Worm (Caenorhabditis elegans) whole organism, midembryonic: ENCODE measurements around the gene Y45F10B.59.
"Not testable (repeated sequence)": the region's sequence is repeated elsewhere in the genome, so short reads cannot be mapped to it uniquely, and the experiment has no call there.

Source experiments
- T22C8.4 ChIP-seq: fragments of 200-800 bp; sonication (Bioruptor generic); IDR thresholded peaks from 2 replicates; pipeline ENCODE4 v1.3.6; 2022; ENCODE audit warnings: missing genetic modification characterization, missing compliant biosample characterization
- cog-1 ChIP-seq: sonication (generic microtip); optimal IDR thresholded peaks from 2 replicates; lab custom pipeline; 2016; ENCODE audit warnings: missing genetic modification characterization, missing compliant biosample characterization
- flt-1 ChIP-seq: fragments of 200-800 bp; sonication (Bioruptor generic); IDR thresholded peaks from 2 replicates; pipeline ENCODE4 v1.3.6; 2022; ENCODE audit warnings: missing genetic modification characterization, missing compliant biosample characterization
- klf-2 ChIP-seq: fragments of 200-800 bp; sonication (Bioruptor generic); conservative IDR thresholded peaks from 2 replicates; pipeline ENCODE4 v1.3.6; 2022; ENCODE audit warnings: missing genetic modification reagents, missing genetic modification characterization, missing compliant biosample characterization
- med-1 ChIP-seq: sonication (generic microtip); optimal IDR thresholded peaks from 2 replicates; lab custom pipeline; 2017; ENCODE audit warnings: missing genetic modification characterization, mild to moderate bottlenecking, missing compliant biosample characterization, antibody characterized with exemption, missing genetic modification reagents; ENCODE audit not compliant: insufficient read depth
- ref-1 ChIP-seq: fragments of 200-800 bp; sonication (Bioruptor generic); conservative IDR thresholded peaks from 2 replicates; pipeline ENCODE4 v1.3.6; 2022; ENCODE audit warnings: missing genetic modification reagents, missing genetic modification characterization, missing compliant biosample characterization
- tab-1 ChIP-seq: fragments of 200-800 bp; sonication (Bioruptor generic); IDR thresholded peaks from 2 replicates; pipeline ENCODE4 v1.3.6; 2022; ENCODE audit warnings: missing genetic modification characterization, missing compliant biosample characterization
- ztf-23 ChIP-seq: fragments of 200-800 bp; sonication (Bioruptor generic); IDR thresholded peaks from 2 replicates; pipeline ENCODE4 v1.3.6; 2022; ENCODE audit warnings: missing genetic modification reagents, missing genetic modification characterization, missing compliant biosample characterization
- ztf-29 ChIP-seq: fragments of 200-800 bp; sonication (Bioruptor generic); IDR thresholded peaks from 2 replicates; pipeline ENCODE4 v1.3.6; 2022; ENCODE audit warnings: missing genetic modification reagents, missing genetic modification characterization, missing compliant biosample characterization

DNA sequence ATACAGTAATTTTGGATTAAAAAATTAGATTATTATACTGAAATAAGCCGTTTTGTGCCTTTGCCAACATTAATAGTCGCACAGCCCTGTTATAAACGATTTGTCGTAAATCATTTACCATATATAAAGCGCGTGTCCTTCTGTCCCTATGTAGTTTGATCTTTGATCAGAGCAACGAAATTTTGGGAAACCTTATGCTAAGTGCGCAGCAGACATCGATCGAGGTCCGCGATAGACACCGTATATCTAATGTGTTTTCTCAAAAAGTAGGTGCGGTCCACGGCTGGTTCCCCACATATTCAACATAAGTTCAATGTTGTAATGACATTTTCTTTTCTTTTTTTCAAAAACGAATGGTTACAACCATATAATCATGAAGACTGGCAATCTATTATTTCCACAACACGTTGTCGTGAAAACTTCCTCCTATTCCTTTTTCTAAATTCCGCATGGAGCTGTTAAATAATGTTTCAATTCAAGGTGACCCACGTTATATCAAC lies 13.8 kb upstream of the Y45F10B.59 start, which contains the start of gene sru-9:
- not testable (repeated sequence) for TF ChIP-seq tab-1 (GFP tag; lab: Robert Waterston, UW); flt-1; med-1; cog-1 (tag; lab: Kevin White, UChicago); T22C8.4 (GFP tag; lab: Robert Waterston, UW); klf-2 (GFP tag; lab: Robert Waterston, UW); ztf-23; ref-1; ztf-29 (GFP tag; lab: Robert Waterston, UW)
